Fruit fly (Drosophila melanogaster) whole organism, embryonic: Measurements from ENCODE around the gene CG32700.

Source experiments
- Bdp1 ChIP-seq: fragments of 200-800 bp; sonication (Bioruptor generic); optimal IDR thresholded peaks from 3 replicates; lab custom pipeline; 2016; ENCODE audit warnings: missing biosample characterization, missing genetic modification characterization
- BtbVII ChIP-seq: fragments of 200-800 bp; sonication (Bioruptor generic); optimal IDR thresholded peaks from 3 replicates; lab custom pipeline; 2017; ENCODE audit warnings: missing biosample characterization, mild to moderate bottlenecking, missing genetic modification characterization
- CG10274 ChIP-seq: fragments of 200-800 bp; sonication (Bioruptor generic); optimal IDR thresholded peaks from 3 replicates; lab custom pipeline; 2017; ENCODE audit warnings: missing biosample characterization, mild to moderate bottlenecking, missing genetic modification characterization
- CG10959 ChIP-seq: fragments of 200-800 bp; sonication (Bioruptor generic); IDR thresholded peaks from 2 replicates; pipeline ENCODE4 v1.3.6; 2022; ENCODE audit warnings: missing biosample characterization, missing genetic modification characterization
- CG12219 ChIP-seq: fragments of 200-800 bp; sonication (Bioruptor generic); optimal IDR thresholded peaks from 3 replicates; lab custom pipeline; 2018; ENCODE audit warnings: missing biosample characterization, mild to moderate bottlenecking, missing genetic modification characterization
- CG12659 ChIP-seq: fragments of 200-800 bp; sonication (Bioruptor generic); optimal IDR thresholded peaks from 3 replicates; lab custom pipeline; 2017; ENCODE audit warnings: mild to moderate bottlenecking, missing biosample characterization, missing genetic modification reagents, missing genetic modification characterization
- CG12769 ChIP-seq: fragments of 200-800 bp; sonication (Bioruptor generic); optimal IDR thresholded peaks from 2 replicates; lab custom pipeline; 2019; ENCODE audit warnings: missing biosample characterization, mild to moderate bottlenecking, missing genetic modification characterization, moderate library complexity
- CG13424 ChIP-seq: fragments of 200-800 bp; sonication (Bioruptor generic); optimal IDR thresholded peaks from 2 replicates; lab custom pipeline; 2019; ENCODE audit warnings: missing biosample characterization, mild to moderate bottlenecking, missing genetic modification characterization, moderate library complexity
- CG14965 ChIP-seq: fragments of 200-800 bp; sonication (Bioruptor generic); optimal IDR thresholded peaks from 2 replicates; lab custom pipeline; 2016; ENCODE audit warnings: missing biosample characterization, missing genetic modification characterization, borderline replicate concordance
- CG15696 ChIP-seq: fragments of 200-800 bp; sonication (Bioruptor generic); optimal IDR thresholded peaks from 2 replicates; lab custom pipeline; 2019; ENCODE audit warnings: missing biosample characterization, mild to moderate bottlenecking, missing genetic modification characterization, moderate library complexity
- CG17385 ChIP-seq: fragments of 200-800 bp; sonication (Bioruptor generic); optimal IDR thresholded peaks from 3 replicates; lab custom pipeline; 2018; ENCODE audit warnings: missing biosample characterization, mild to moderate bottlenecking, missing genetic modification characterization
- CG18599 ChIP-seq: fragments of 200-800 bp; sonication (Bioruptor generic); optimal IDR thresholded peaks from 3 replicates; lab custom pipeline; 2017; ENCODE audit warnings: missing biosample characterization, missing genetic modification characterization, mild to moderate bottlenecking, moderate library complexity, missing genetic modification reagents
- CG2889 ChIP-seq: fragments of 200-800 bp; sonication (Bioruptor generic); IDR thresholded peaks from 3 replicates; pipeline ENCODE4 v1.3.6; 2022; ENCODE audit warnings: missing biosample characterization, missing genetic modification characterization
- CG31388 ChIP-seq: fragments of 200-800 bp; sonication (Bioruptor generic); optimal IDR thresholded peaks from 2 replicates; lab custom pipeline; 2016; ENCODE audit warnings: missing biosample characterization, missing genetic modification characterization
- CG33213 ChIP-seq: fragments of 200-800 bp; sonication (Bioruptor generic); optimal IDR thresholded peaks from 3 replicates; lab custom pipeline; 2016; ENCODE audit warnings: missing biosample characterization, missing genetic modification characterization
- CG34224 ChIP-seq: fragments of 200-800 bp; sonication (Bioruptor generic); IDR thresholded peaks from 3 replicates; pipeline ENCODE4 v1.3.6; 2022; ENCODE audit warnings: missing biosample characterization, missing genetic modification characterization; ENCODE audit not compliant: partially characterized antibody
- CG4820 ChIP-seq: fragments of 200-800 bp; sonication (Bioruptor generic); optimal IDR thresholded peaks from 3 replicates; lab custom pipeline; 2016; ENCODE audit warnings: missing biosample characterization, missing genetic modification characterization
- CG7839 ChIP-seq: fragments of 200-800 bp; sonication (Bioruptor generic); optimal IDR thresholded peaks from 3 replicates; lab custom pipeline; 2018; ENCODE audit warnings: missing biosample characterization, mild to moderate bottlenecking, missing genetic modification characterization, moderate library complexity
- CG7928 ChIP-seq: fragments of 200-800 bp; sonication (Bioruptor generic); optimal IDR thresholded peaks from 2 replicates; lab custom pipeline; 2017; ENCODE audit warnings: missing biosample characterization, mild to moderate bottlenecking, missing genetic modification characterization
- CG7987 ChIP-seq: fragments of 200-800 bp; sonication (Bioruptor generic); optimal IDR thresholded peaks from 2 replicates; lab custom pipeline; 2018; ENCODE audit warnings: missing biosample characterization, mild to moderate bottlenecking, missing genetic modification characterization, moderate library complexity
- CG9609 ChIP-seq: fragments of 200-800 bp; sonication (Bioruptor generic); optimal IDR thresholded peaks from 3 replicates; lab custom pipeline; 2016; ENCODE audit warnings: missing biosample characterization, missing genetic modification characterization
- CG9817 ChIP-seq: fragments of 200-800 bp; sonication (Bioruptor generic); optimal IDR thresholded peaks from 2 replicates; lab custom pipeline; 2018; ENCODE audit warnings: missing biosample characterization, mild to moderate bottlenecking, missing genetic modification characterization, moderate library complexity
- Chrac-16 ChIP-seq: fragments of 200-800 bp; sonication (Bioruptor generic); optimal IDR thresholded peaks from 3 replicates; lab custom pipeline; 2016; ENCODE audit warnings: missing biosample characterization, missing genetic modification characterization
- Deaf1 ChIP-seq: fragments of 200-800 bp; optimal IDR thresholded peaks from 3 replicates; lab custom pipeline; 2019; ENCODE audit warnings: missing biosample characterization, mild to moderate bottlenecking, missing genetic modification characterization, moderate library complexity
- Dip2 ChIP-seq: fragments of 200-800 bp; sonication (Bioruptor generic); IDR thresholded peaks from 2 replicates; pipeline ENCODE4 v1.3.6; 2022; ENCODE audit warnings: missing biosample characterization, missing genetic modification characterization
- E2f1 ChIP-seq: fragments of 200-800 bp; sonication (Bioruptor generic); IDR thresholded peaks from 2 replicates; pipeline ENCODE4 v1.3.6; 2022; ENCODE audit warnings: missing biosample characterization, missing genetic modification characterization
- Fer1 ChIP-seq: fragments of 200-800 bp; sonication (Bioruptor generic); optimal IDR thresholded peaks from 2 replicates; lab custom pipeline; 2017; ENCODE audit warnings: missing biosample characterization, mild to moderate bottlenecking, missing genetic modification characterization
- HHEX ChIP-seq: fragments of 200-800 bp; sonication (Bioruptor generic); optimal IDR thresholded peaks from 3 replicates; lab custom pipeline; 2017; ENCODE audit warnings: missing biosample characterization, mild to moderate bottlenecking, missing genetic modification characterization, missing genetic modification reagents
- HLH4C ChIP-seq: fragments of 200-800 bp; sonication (Bioruptor generic); IDR thresholded peaks from 3 replicates; pipeline ENCODE4 v1.3.6; 2022; ENCODE audit warnings: missing biosample characterization, missing genetic modification characterization; ENCODE audit not compliant: partially characterized antibody
- NC2β ChIP-seq: fragments of 200-800 bp; sonication (Bioruptor generic); optimal IDR thresholded peaks from 2 replicates; lab custom pipeline; 2016; ENCODE audit warnings: missing biosample characterization, missing genetic modification characterization
- Neu2 ChIP-seq: fragments of 200-800 bp; sonication (Bioruptor generic); optimal IDR thresholded peaks from 3 replicates; lab custom pipeline; 2016; ENCODE audit warnings: missing biosample characterization, missing genetic modification characterization, borderline replicate concordance
- Nf-YA ChIP-seq: fragments of 200-800 bp; sonication (Bioruptor generic); IDR thresholded peaks from 2 replicates; pipeline ENCODE4 v1.3.6; 2022; ENCODE audit warnings: missing biosample characterization, missing genetic modification characterization
- Poxn ChIP-seq: fragments of 200-800 bp; sonication (Bioruptor generic); IDR thresholded peaks from 2 replicates; pipeline ENCODE4 v1.3.6; 2022; ENCODE audit warnings: missing biosample characterization, missing genetic modification characterization
- Sin3A ChIP-seq: fragments of >200 bp; optimal IDR thresholded peaks from 2 replicates; lab custom pipeline; 2018
- Six4 ChIP-seq: fragments of 200-800 bp; sonication (Bioruptor generic); optimal IDR thresholded peaks from 2 replicates; lab custom pipeline; 2016; ENCODE audit warnings: missing biosample characterization, missing genetic modification characterization
- Sry-β ChIP-seq: fragments of 200-800 bp; sonication (Bioruptor generic); optimal IDR thresholded peaks from 2 replicates; lab custom pipeline; 2018; ENCODE audit warnings: missing biosample characterization, mild to moderate bottlenecking, missing genetic modification characterization, moderate library complexity
- aop ChIP-seq: fragments of 200-800 bp; sonication (Bioruptor generic); IDR thresholded peaks from 2 replicates; pipeline ENCODE4 v1.3.6; 2022; ENCODE audit warnings: missing biosample characterization, missing genetic modification characterization
- da ChIP-seq: fragments of 200-800 bp; sonication (Bioruptor generic); optimal IDR thresholded peaks from 2 replicates; lab custom pipeline; 2016; ENCODE audit warnings: missing biosample characterization, missing genetic modification characterization
- dmrt99B ChIP-seq: fragments of 200-800 bp; sonication (Bioruptor generic); optimal IDR thresholded peaks from 2 replicates; lab custom pipeline; 2018; ENCODE audit warnings: missing biosample characterization, mild to moderate bottlenecking, missing genetic modification characterization, moderate library complexity
- emc ChIP-seq: fragments of 200-800 bp; sonication (Bioruptor generic); optimal IDR thresholded peaks from 2 replicates; lab custom pipeline; 2016; ENCODE audit warnings: missing biosample characterization, missing genetic modification characterization
- her ChIP-seq: fragments of 200-800 bp; sonication (Bioruptor generic); optimal IDR thresholded peaks from 2 replicates; lab custom pipeline; 2016; ENCODE audit warnings: missing biosample characterization, missing genetic modification characterization
- knrl ChIP-seq: fragments of 200-800 bp; sonication (Bioruptor generic); IDR thresholded peaks from 3 replicates; pipeline ENCODE4 v1.3.6; 2022; ENCODE audit warnings: missing biosample characterization, missing genetic modification characterization; ENCODE audit not compliant: partially characterized antibody
- maf-S ChIP-seq: fragments of 200-800 bp; sonication (Bioruptor generic); optimal IDR thresholded peaks from 2 replicates; lab custom pipeline; 2016; ENCODE audit warnings: missing biosample characterization, missing genetic modification characterization
- nom ChIP-seq: fragments of 200-800 bp; sonication (Bioruptor generic); optimal IDR thresholded peaks from 2 replicates; lab custom pipeline; 2017; ENCODE audit warnings: missing biosample characterization, missing genetic modification characterization, mild to moderate bottlenecking, moderate library complexity, missing genetic modification reagents
- p53 ChIP-seq: fragments of 200-800 bp; sonication (Bioruptor generic); optimal IDR thresholded peaks from 2 replicates; lab custom pipeline; 2016; ENCODE audit warnings: missing biosample characterization, missing genetic modification characterization
- pho ChIP-seq: fragments of 200-800 bp; sonication (Bioruptor generic); optimal IDR thresholded peaks from 2 replicates; lab custom pipeline; 2016; ENCODE audit warnings: missing biosample characterization, missing genetic modification characterization
- pnt ChIP-seq: fragments of 200-800 bp; sonication (Bioruptor generic); optimal IDR thresholded peaks from 3 replicates; lab custom pipeline; 2016; ENCODE audit warnings: missing biosample characterization, missing genetic modification characterization
- stc ChIP-seq: fragments of 200-800 bp; sonication (Bioruptor generic); IDR thresholded peaks from 2 replicates; pipeline ENCODE4 v1.3.6; 2022; ENCODE audit warnings: missing biosample characterization, missing genetic modification characterization
- toy ChIP-seq: fragments of 200-800 bp; sonication (Bioruptor generic); IDR thresholded peaks from 2 replicates; pipeline ENCODE4 v1.3.6; 2022; ENCODE audit warnings: missing biosample characterization, missing genetic modification characterization
- trh ChIP-seq: fragments of 200-800 bp; sonication (Bioruptor generic); optimal IDR thresholded peaks from 2 replicates; lab custom pipeline; 2016; ENCODE audit warnings: missing biosample characterization, missing genetic modification characterization

Gene CG32700

DNA sequence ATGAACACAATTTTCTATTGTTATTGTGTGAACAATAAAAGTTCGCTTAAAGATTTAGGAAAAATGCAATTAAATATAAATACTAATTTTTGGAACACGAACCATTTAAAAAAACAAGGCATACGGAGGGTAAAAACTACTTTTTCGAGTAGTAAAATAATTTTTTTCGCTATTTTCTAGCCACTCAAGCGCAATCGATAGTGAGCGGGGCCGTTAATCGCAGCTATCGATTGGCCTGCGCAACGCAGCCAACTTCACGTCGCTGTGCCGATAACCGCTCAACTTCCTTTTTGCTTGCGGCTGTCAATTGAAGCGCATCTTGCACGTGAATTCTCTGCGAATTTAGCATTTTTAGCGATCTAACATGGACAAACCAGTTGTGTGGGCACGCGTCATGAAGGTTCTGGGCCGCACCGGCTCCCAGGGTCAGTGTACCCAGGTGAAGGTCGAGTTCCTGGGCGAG, 3.7 kb upstream of the CG32700 start, which contains the start of gene RpS28b (continued):
- peak; percentile 91 for TF ChIP-seq emc
- peak; percentile 78 for TF ChIP-seq trh (GFP tag; lab: Kevin White, UChicago)
- peak; percentile 95 for TF ChIP-seq HHEX (GFP tag; lab: Kevin White, UChicago)
- peak; percentile 87 for TF ChIP-seq Nf-YA
- TF ChIP-seq BtbVII (GFP tag; lab: Kevin White, UChicago), result peak; percentile 89
- peak; percentile 89 for TF ChIP-seq CG17385
- TF ChIP-seq NC2β (GFP tag; lab: Kevin White, UChicago), result peak; percentile 94
- peak; percentile 60 for TF ChIP-seq Neu2 (GFP tag; lab: Kevin White, UChicago)
- TF ChIP-seq toy (GFP tag; lab: Robert Waterston, UW), result peak; percentile 84; the same call in 1 of the 2 replicates
- peak; percentile 48 for TF ChIP-seq Six4
- TF ChIP-seq CG12219, result peak; percentile 85
- TF ChIP-seq CG18599 (GFP tag; lab: Kevin White, UChicago), result peak; percentile 87
- TF ChIP-seq CG10959 (GFP tag; lab: Robert Waterston, UW), result peak; percentile 89
- no peak for TF ChIP-seq Dip2 (GFP tag; lab: Robert Waterston, UW)
- TF ChIP-seq her (GFP tag; lab: Kevin White, UChicago), result peak; percentile 91
- peak; percentile 85 for TF ChIP-seq CG9609 (GFP tag; lab: Kevin White, UChicago)
- TF ChIP-seq CG15696 (tag; lab: Kevin White, UChicago), result peak; percentile 10
- peak; percentile 81 for TF ChIP-seq stc
- peak; percentile 66; the same call in 1 of the 2 replicates for TF ChIP-seq aop
- TF ChIP-seq nom (GFP tag; lab: Kevin White, UChicago), result peak; percentile 95
- TF ChIP-seq CG9817, result peak; percentile 87
- TF ChIP-seq CG7987 (GFP tag; lab: Kevin White, UChicago), result peak; percentile 97
- TF ChIP-seq Sry-β (GFP tag; lab: Kevin White, UChicago), result peak; percentile 89
- peak; percentile 40 for TF ChIP-seq CG13424 (tag; lab: Kevin White, UChicago)
- peak; percentile 66; the same call in 2 of the 3 replicates for TF ChIP-seq knrl (GFP tag; lab: Robert Waterston, UW)
- TF ChIP-seq Poxn (GFP tag; lab: Robert Waterston, UW), result peak; percentile 33; the same call in 1 of the 2 replicates
- peak; percentile 63 for TF ChIP-seq CG4820 (GFP tag; lab: Kevin White, UChicago)
- TF ChIP-seq CG12769 (tag; lab: Kevin White, UChicago), result no peak
- TF ChIP-seq CG34224 (GFP tag; lab: Robert Waterston, UW), result peak; percentile 57
- no peak for TF ChIP-seq Deaf1 (tag; lab: Kevin White, UChicago)
- peak; percentile 60 for TF ChIP-seq CG7928
- TF ChIP-seq Sin3A (lab: Kevin White, UChicago), result peak; percentile 35
- TF ChIP-seq pho (GFP tag; lab: Kevin White, UChicago), result peak; percentile 88
- TF ChIP-seq Bdp1 (GFP tag; lab: Kevin White, UChicago), result peak; percentile 76
- TF ChIP-seq HLH4C, result peak; percentile 72
- TF ChIP-seq CG2889, result peak; percentile 82
- peak; percentile 89 for TF ChIP-seq Fer1 (GFP tag; lab: Kevin White, UChicago)
- TF ChIP-seq CG31388 (GFP tag; lab: Kevin White, UChicago), result peak; percentile 7
- peak; percentile 73 for TF ChIP-seq CG14965 (GFP tag; lab: Kevin White, UChicago)
- peak; percentile 17 for TF ChIP-seq Chrac-16 (GFP tag; lab: Kevin White, UChicago)
- no peak for TF ChIP-seq dmrt99B (tag; lab: Kevin White, UChicago)
- peak; percentile 93 for TF ChIP-seq CG12659 (GFP tag; lab: Kevin White, UChicago)
- peak; percentile 78 for TF ChIP-seq da (GFP tag; lab: Kevin White, UChicago)
- peak; percentile 89 for TF ChIP-seq CG10274 (GFP tag; lab: Kevin White, UChicago)
- TF ChIP-seq CG33213 (GFP tag; lab: Kevin White, UChicago), result peak; percentile 95
- TF ChIP-seq p53 (GFP tag; lab: Kevin White, UChicago), result peak; percentile 84
- TF ChIP-seq maf-S (GFP tag; lab: Kevin White, UChicago), result peak; percentile 85
- peak; percentile 7 for TF ChIP-seq pnt (GFP tag; lab: Kevin White, UChicago)
- TF ChIP-seq CG7839, result peak; percentile 78
- peak; percentile 88 for TF ChIP-seq E2f1 (GFP tag; lab: Robert Waterston, UW)
